Fruit fly (Drosophila melanogaster) ovary, adult (tissue): ENCODE results near the gene Tyler.

Source experiments
- CG17801 ChIP-seq: fragments of 200-800 bp; optimal IDR thresholded peaks from 2 replicates; lab custom pipeline; 2019; ENCODE audit warnings: missing biosample characterization, mild to moderate bottlenecking, missing genetic modification characterization, moderate library complexity; ENCODE audit not compliant: partially characterized antibody

Tyler gene

dm6 chrX:19611226-19611625 lies at the start of gene Tyler, which contains the start of gene Shawn:
TSS of gene Tyler (plus strand) at chrX:19611526.
TSS of gene Shawn (plus strand) at chrX:19611526.
- TF ChIP-seq CG17801, result no peak

DNA sequence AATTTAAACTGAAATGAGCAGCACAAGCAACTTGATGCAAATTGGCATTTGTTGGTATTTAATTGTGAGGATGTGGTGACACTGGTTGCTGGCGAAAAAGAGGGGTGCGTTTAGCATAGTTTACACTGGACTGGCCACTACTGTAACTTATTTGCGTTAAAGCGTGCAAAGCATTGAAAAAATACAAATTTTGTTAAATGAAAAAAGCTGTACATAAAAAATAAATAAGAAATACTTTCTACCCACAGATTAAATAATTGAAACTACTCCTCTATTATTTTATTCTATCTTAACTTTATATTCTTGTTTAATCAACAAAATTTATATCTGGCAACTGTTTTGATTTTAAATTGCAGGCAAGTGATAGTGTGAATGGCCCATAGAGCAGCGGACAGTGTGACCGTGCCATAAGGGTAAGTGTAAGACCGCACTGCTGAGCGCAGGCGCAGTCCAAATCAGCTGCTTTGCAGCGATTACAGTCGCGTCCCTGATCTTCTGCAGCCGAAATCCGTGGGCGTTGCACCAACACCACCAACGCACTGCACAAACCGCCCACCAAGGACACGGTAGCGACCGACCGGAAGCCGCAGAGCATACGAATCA lies 45.5 kb upstream of the Tyler start, which contains the start of the genes Grip84 and car:
Grip84 (minus strand) TSS at position 51 of the 603 bp plus-strand sequence.
car (plus strand) TSS at position 306 of the 603 bp plus-strand sequence.
- no peak for TF ChIP-seq CG17801

DNA sequence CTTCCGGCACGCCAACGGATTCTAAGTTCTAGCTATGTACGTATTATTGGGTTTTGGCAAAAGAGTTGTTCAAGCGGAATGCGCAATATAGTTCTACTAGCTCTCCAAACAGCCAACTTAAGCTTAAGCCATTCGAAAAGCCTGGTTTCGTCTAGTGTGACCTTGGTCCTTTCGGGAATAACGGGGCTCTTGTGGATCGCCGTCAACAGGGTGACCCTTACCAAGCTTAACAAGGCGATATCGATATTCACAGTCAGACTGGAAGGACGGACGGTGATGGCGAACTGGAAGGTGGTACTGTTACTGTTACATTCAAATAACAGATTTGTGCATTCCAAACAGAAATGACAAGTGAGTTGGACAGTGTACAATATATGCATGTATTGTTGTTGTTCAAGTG lies 37.6 kb upstream of the Tyler start:
- no peak for TF ChIP-seq CG17801

- TF ChIP-seq CG17801, result peak; percentile 28
Measured at dm6 chrX:19577940-19578632, 33.2 kb upstream of the Tyler start.

- peak; percentile 31 for TF ChIP-seq CG17801
Measured at dm6 chrX:19578908-19579647, 32.2 kb upstream of the Tyler start.

DNA sequence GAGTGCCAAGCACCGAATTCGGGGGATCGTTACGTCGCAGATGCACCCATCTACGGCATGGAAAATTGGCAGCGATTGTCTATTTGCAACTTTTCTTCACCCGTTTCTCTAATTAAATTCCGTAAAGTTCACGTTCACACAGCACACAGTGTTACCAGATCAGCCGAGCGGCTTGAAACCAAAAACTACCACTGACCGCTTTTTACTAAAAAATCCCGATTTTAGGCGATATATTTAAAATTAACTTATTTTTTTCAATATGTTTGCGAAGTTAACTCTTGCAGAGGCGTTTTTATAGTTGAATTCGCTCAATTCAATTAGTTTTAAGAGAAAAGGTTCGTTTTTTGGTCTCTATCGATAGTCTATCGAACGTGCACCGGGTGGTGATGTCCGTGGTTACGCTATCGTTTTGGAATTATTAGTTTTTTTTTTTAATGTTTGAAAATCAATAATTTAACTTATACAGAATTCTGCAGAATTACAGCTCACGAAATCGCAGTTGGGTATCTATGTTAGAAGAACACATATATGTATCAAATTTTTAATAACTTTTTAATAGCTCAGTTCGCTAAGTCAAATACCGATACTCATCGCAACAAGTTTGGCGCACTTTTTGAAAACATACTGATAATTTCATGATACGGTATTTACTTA lies 31.6 kb upstream of the Tyler start, which contains the start of gene Tao:
Tao (minus strand) TSS at position 153 of the 654 bp plus-strand sequence.
- no peak for TF ChIP-seq CG17801

DNA sequence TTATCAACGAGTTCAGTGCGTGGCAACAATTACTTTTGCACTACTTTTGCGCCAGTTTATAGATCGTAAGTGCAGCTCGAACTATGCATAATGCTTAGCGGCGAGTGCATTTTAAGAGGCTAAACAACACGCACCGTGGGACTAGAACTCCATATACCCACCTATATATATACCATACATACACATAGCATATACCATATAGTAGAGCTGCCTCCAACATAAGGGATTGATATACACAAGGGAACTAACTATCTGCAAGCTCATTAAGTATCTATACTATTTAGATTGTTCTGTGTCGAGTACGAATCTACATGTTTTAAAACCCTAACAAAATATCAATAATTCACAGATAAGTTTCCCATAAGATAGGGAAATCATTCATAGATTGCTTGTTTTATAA lies 29.4 kb upstream of the Tyler start, which contains the start of gene CG14218:
CG14218 (minus strand) TSS at position 101 of the 400 bp plus-strand sequence.
- no peak for TF ChIP-seq CG17801

- no peak for TF ChIP-seq CG17801
Measured at dm6 chrX:19582732-19583131, 28.6 kb upstream of the Tyler start.

DNA sequence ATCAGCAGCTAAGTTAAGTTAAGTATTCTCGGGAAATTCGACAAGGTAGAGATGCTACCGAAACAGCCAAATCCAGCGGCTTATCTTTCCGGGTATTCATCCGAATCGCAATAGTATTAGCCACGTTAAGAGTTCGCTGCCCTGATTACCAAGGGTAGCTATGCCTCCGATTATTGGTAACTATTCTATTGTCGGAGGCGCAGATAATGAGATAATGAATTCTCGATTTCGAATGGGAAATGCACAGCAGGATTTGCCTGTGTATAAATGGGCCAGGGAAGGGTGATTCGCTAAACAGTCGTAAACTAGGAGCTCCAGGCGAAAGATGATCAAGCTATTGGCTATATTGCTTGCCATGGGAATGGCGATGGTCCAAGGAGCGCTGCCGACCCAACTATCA lies 28.0 kb upstream of the Tyler start, which contains the start of gene CG14204:
CG14204 (plus strand) TSS at position 301 of the 400 bp plus-strand sequence.
- TF ChIP-seq CG17801, result no peak

dm6 chrX:19585142-19585541 lies 26.2 kb upstream of the Tyler start:
- no peak for TF ChIP-seq CG17801

DNA sequence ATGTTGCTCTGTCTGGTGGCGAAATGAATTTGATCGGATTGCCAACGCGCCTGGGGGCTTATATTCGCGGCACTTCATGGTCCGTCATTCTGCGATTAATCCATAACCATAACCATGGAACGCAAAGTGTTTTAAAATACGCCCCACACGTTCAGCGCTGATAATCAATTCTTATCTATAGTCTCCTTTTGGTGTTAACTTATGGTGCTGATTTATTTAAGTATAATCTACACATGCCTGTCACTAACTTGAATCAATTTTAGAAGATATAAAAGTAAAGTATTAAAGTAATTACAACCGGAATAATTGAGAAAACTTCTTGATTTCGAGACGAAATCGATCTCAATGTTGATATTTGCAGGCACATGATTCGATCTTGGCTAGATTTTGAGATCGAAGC lies 21.3 kb upstream of the Tyler start, which contains the start of gene CG14219:
CG14219 (minus strand) TSS at position 101 of the 400 bp plus-strand sequence.
- TF ChIP-seq CG17801, result no peak

DNA sequence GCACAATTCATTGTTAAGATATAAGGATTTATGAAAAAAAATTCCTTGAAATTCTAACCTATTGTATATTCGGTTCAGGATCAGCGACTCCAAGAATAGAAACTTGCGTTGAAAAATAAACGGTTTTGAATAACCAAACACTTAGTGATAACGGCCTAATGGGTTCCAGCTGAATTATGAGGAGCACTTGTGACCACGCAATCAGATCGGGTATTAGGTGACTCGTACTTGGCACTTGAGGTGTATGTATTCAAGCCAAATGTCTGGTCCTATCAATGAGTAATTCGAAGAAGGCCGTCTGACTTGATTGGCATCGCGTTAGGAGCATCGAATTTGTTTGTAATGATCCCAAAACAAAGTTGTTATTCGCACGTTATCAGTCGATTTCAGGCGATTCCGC lies 20.7 kb upstream of the Tyler start:
- no peak for TF ChIP-seq CG17801

DNA sequence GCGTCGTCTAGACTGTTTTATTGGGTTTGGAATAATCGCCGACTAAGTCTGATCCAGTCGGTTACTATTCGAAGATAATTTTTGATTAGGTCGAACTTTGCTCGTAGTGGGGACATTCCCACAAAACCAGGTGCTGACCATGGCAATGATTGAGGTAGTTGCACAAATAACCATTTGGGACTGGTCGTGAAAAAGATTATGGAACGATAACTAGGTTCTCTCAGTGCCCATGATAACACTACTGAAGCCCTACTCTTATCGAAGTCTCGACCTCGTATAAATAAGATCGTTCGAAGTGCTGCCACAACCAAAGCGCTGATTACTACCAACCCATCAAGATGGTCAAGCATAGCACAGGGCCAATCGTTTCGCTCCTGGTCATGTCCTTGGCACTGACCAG lies 19.0 kb upstream of the Tyler start, which contains the start of gene CG14205:
CG14205 (plus strand) TSS at position 301 of the 400 bp plus-strand sequence.
- TF ChIP-seq CG17801, result no peak

DNA sequence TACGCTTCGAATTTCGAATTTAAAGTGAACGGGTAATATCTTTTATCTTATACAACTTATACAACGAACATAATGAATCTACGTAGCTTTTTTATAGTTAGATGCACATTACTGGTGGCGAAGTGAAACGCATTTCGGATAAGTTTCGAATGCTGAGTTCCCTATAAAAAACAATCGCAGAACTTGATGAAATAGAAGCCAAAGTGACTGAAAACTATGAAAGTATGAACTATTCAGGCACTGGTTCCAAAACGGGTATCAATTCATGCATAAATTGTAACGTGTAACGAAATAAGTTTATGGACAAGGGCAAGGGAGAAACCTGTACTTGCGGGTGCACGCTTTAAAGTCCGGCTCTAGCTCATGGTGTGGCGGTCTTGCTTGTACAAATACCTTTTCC lies 15.5 kb upstream of the Tyler start:
- TF ChIP-seq CG17801, result no peak

dm6 chrX:19597684-19598363 lies 13.5 kb upstream of the Tyler start, which contains the start of gene RpS10b:
TSS of gene RpS10b (plus strand) at chrX:19598031.
- TF ChIP-seq CG17801, result peak; percentile 91

DNA sequence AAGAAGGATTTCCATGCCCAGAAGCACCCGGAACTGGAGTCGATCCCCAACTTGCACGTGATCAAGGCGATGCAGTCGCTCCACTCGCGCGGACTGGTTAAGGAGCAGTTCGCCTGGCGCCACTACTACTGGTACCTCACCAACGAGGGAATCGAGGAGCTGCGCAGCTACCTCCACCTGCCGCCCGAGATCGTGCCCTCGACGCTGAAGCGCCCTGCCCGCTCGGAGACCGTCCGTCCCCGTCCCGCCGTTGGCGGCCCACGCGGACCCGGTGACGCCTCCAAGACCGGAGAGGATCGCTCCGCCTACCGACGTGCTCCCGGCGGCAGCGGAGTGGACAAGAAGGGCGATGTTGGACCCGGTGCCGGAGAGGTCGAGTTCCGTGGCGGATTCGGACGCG lies 12.8 kb upstream of the Tyler start:
- no peak for TF ChIP-seq CG17801
